Fruit fly (Drosophila melanogaster): ENCODE results near the gene Pex16.

The Pex16 gene

DNA sequence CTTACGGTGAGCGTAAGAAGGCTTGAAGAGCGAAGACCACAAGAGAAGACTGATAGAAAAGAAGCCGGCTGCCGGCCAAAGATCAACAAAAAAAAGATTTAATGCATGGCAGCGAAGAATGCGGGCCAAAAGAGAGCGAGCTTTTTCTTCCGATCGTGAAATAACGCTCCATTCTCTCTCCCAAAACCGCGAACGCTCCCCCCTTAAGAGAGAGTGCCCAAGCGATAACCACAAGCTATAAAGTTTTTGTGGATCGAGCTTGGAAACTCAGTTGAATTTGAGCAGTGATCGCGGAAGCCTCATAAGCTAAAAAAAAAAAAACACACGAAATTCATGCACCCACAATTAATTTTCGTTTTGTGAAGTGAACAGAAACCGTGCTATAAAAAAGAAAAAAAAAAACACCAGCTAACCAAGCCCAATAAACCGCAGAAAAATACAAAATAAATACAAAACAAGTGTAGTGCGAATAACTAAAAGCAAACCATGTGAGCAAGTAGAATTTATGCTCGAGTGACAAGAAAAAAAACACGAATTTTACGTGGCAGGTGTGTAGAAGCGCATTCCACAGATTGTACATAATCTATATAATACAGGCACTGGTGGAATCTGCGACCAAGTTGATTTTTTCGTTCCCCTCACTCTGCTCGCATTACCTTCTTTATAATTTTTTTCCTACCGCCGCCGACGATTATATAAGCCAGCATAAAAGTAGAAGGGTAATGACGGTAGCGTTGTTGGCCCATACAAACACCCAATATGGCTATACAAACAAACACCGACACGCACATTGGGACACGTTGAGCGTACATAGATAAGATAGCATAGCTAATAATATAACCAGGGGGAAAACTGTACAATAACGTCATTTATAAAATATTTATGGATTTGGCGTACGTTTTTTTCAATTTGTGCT is 47.5 kb downstream of the Pex16 start, which contains the start of gene CG13252:
CG13252 (plus strand) TSS at position 269 of the 916 bp plus-strand sequence.
- peak; percentile 50; the same call in 1 of the 2 replicates for TF ChIP-seq CG12605 (GFP tag; IDR thresholded peaks at IDR 0.05)
- no peak for TF ChIP-seq CG9948 (tag; optimal IDR thresholded peaks at IDR 0.05)
- no peak for TF ChIP-seq CG10348 (GFP tag; IDR thresholded peaks at IDR 0.05)
- peak; percentile 9 for TF ChIP-seq CG8159 (tag; optimal IDR thresholded peaks at IDR 0.05)
- TF ChIP-seq CG8301 (tag; optimal IDR thresholded peaks at IDR 0.05): peak; percentile 3
- no peak for TF ChIP-seq CG15710 (tag; optimal IDR thresholded peaks at IDR 0.05)
- no peak for TF ChIP-seq rn (GFP tag; IDR thresholded peaks at IDR 0.05)
- peak; percentile 60 for TF ChIP-seq Ets98B (GFP tag; IDR thresholded peaks at IDR 0.05)
- TF ChIP-seq CG13204 (GFP tag; optimal IDR thresholded peaks at IDR 0.05): no peak
- no peak for TF ChIP-seq Pif1B (GFP tag; optimal IDR thresholded peaks at IDR 0.05)
- peak; percentile 24 for TF ChIP-seq gl (tag; optimal IDR thresholded peaks at IDR 0.05)
- no peak for TF ChIP-seq EcR (GFP tag; optimal IDR thresholded peaks at IDR 0.05)
- peak; percentile 35; the same call in 1 of the 3 replicates for TF ChIP-seq fd96Ca (GFP tag; IDR thresholded peaks at IDR 0.05)
- peak; percentile 40 for TF ChIP-seq Snoo (tag; optimal IDR thresholded peaks at IDR 0.05)
- TF ChIP-seq CG32121 (GFP tag; IDR thresholded peaks at IDR 0.05): peak; percentile 72
- TF ChIP-seq D1 (tag; optimal IDR thresholded peaks at IDR 0.05): no peak
- no peak for TF ChIP-seq CG34367 (tag; optimal IDR thresholded peaks at IDR 0.05)
- peak; percentile 54; the same call in 2 of the 3 replicates for TF ChIP-seq CG4496 (GFP tag; IDR thresholded peaks at IDR 0.05)

DNA sequence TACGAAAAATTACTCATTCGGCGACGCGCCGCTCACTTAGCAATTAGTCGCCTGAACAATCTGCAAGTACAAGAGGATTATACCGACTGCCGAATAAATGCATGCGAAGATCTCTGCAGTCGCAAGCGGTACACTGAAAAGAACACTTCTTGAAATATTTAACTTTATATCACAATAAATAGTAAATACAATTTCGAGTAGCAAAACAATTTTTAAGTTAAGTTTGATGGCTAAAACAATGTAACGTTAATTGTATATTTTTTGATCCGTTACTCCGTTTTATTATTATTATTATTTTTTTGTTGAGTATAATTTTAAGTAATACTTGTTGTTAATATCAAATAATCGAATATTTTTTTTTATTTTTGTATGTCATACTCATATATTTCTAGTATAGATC is 48.6 kb downstream of the Pex16 start:
- TF ChIP-seq CG9948 (tag; optimal IDR thresholded peaks at IDR 0.05) (peak; percentile 15), CG8159 (tag; optimal IDR thresholded peaks at IDR 0.05) (peak; percentile 20), CG17806 (tag; optimal IDR thresholded peaks at IDR 0.05) (no peak), Snoo (tag; optimal IDR thresholded peaks at IDR 0.05) (peak; percentile 17), Pif1B (GFP tag; optimal IDR thresholded peaks at IDR 0.05) (no peak)
